Worm (Caenorhabditis elegans): ENCODE results near the gene srlf-19.
A peak's percentile ranks its signal among the peaks of the same experiment; 100 is the strongest.

The srlf-19 gene

DNA sequence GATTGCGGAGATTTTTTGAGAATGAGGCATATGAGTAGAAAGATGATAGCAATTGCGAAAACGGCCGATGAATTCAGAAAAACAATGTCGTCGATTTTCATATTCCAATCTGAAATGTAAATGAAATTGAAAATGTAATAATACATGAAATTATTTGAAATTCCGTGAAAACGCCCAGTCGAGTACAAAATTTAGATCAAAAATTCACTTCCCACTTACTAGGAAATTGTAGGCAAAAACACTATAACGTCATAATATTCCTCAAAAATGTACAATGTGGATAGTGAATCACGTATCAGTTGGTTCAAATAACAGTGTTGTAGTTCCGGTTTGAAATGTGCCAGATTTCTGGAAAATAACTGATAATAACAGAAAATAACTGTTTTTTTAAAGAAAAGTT, 4.1 kb upstream of the srlf-19 start, which contains the start of gene str-256:
str-256 (minus strand) TSS at position 101 of the 400 bp plus-strand sequence.
- no peak for TF ChIP-seq nhr-237 (tag; optimal IDR thresholded peaks at IDR 0.05)
- no peak for TF ChIP-seq lin-15B (tag; optimal IDR thresholded peaks at IDR 0.05)
- no peak for TF ChIP-seq nhr-12 (tag; optimal IDR thresholded peaks at IDR 0.05)
- TF ChIP-seq ceh-82 (tag; optimal IDR thresholded peaks at IDR 0.05): no peak
- no peak for TF ChIP-seq nhr-11 (tag; optimal IDR thresholded peaks at IDR 0.05)
- TF ChIP-seq efl-1 (optimal IDR thresholded peaks at IDR 0.05): no peak
- TF ChIP-seq efl-1 (GFP tag; optimal IDR thresholded peaks at IDR 0.05 in 1 of 2): no peak
- TF ChIP-seq pqm-1 (tag; optimal IDR thresholded peaks at IDR 0.05): no peak
- TF ChIP-seq alr-1 (tag; optimal IDR thresholded peaks at IDR 0.05; ENCODE audit: borderline replicate concordance): no peak
- TF ChIP-seq unc-86 (tag; optimal IDR thresholded peaks at IDR 0.05): no peak
- TF ChIP-seq swsn-7 (tag; optimal IDR thresholded peaks at IDR 0.05): no peak
- no peak for TF ChIP-seq C34B4.2 (tag; optimal IDR thresholded peaks at IDR 0.05)
- no peak for TF ChIP-seq blmp-1 (tag; optimal IDR thresholded peaks at IDR 0.05)
- no peak for TF ChIP-seq zip-4 (GFP tag; optimal IDR thresholded peaks at IDR 0.05)

DNA sequence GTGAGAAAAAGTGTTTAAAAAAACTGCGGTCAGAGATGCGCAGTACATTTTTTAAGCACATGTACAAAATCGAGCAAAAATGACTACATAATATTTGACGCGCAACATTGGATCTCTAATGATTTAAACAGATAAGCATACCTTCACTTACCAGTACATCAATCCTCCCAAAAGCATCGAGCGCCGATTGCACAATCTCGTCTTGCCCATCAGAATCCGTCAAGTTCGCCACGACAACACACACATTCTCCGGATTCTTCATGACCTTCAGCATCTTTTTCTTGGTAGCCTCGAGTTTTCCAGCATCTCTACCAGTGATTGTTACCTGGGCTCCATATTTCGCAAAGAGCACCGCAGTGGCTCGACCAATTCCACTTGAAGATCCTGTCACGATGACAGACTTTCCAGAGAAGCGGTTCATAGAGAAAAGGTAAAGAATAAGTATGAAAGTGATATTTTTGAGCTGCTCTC, 2.5 kb upstream of the srlf-19 start, which contains the start of gene T01G6.10:
T01G6.10 (minus strand) TSS at position 421 of the 471 bp plus-strand sequence.
- TF ChIP-seq sup-37 (GFP tag; optimal IDR thresholded peaks at IDR 0.05) (no peak), fkh-4 (tag; optimal IDR thresholded peaks at IDR 0.05; ENCODE audit: borderline replicate concordance) (no peak), dsc-1 (tag; optimal IDR thresholded peaks at IDR 0.05) (no peak), tlp-1 (tag; optimal IDR thresholded peaks at IDR 0.05) (no peak), grh-1 (GFP tag; IDR thresholded peaks at IDR 0.05) (no peak), nhr-12 (tag; optimal IDR thresholded peaks at IDR 0.05) (no peak), mep-1 (tag; optimal IDR thresholded peaks at IDR 0.05) (no peak), sox-4 (tag; optimal IDR thresholded peaks at IDR 0.05) (no peak)

ce11 chrV:503728-504127, 1.6 kb upstream of the srlf-19 start, which contains the start of gene srlf-35:
Gene srlf-35, plus strand, starts transcription at chrV:504028.
- TF ChIP-seq nhr-90 (tag; optimal IDR thresholded peaks at IDR 0.05; ENCODE audit: poor library complexity) (no peak), lin-13 (GFP tag; optimal IDR thresholded peaks at IDR 0.05) (no peak), nhr-20 (tag; optimal IDR thresholded peaks at IDR 0.05) (no peak), unc-30 (tag; optimal IDR thresholded peaks at IDR 0.05) (no peak), C16A3.4 (tag; optimal IDR thresholded peaks at IDR 0.05) (no peak)

DNA sequence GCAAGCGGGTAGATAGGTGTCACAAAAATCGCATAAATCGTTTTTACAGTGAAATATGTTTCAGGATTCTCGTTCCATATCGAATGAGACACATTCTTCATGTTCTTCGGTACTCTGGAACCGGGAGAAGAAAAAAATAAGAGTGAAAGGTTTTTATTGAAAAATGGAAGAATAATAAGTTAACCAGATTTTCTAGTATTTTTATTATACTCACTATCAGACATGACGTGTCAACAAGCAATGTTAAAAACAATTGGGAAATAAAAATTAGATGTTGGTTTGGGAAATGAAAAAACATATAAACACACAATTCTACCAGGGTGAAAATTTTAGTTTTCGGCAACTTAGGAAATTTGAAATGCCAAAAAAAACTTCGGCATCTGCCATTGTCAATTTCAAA, 7.1 kb downstream of the srlf-19 start, which contains the start of gene srh-37:
srh-37 (minus strand) TSS at position 101 of the 400 bp plus-strand sequence.
- TF ChIP-seq hlh-17 (GFP tag; optimal IDR thresholded peaks at IDR 0.05; ENCODE audit: borderline replicate concordance): no peak
- TF ChIP-seq vab-15 (tag; optimal IDR thresholded peaks at IDR 0.05): no peak
- no peak for TF ChIP-seq nhr-71 (tag; optimal IDR thresholded peaks at IDR 0.05)
- TF ChIP-seq hpl-2 (GFP tag; optimal IDR thresholded peaks at IDR 0.05): no peak
- no peak for TF ChIP-seq tlp-1 (tag; optimal IDR thresholded peaks at IDR 0.05)
- TF ChIP-seq ztf-4 (tag; optimal IDR thresholded peaks at IDR 0.05): no peak
- TF ChIP-seq mdl-1 (tag; optimal IDR thresholded peaks at IDR 0.05): no peak
- TF ChIP-seq mef-2 (tag; optimal IDR thresholded peaks at IDR 0.05): no peak
- TF ChIP-seq C16A3.4 (tag; optimal IDR thresholded peaks at IDR 0.05): no peak
- no peak for TF ChIP-seq ceh-82 (tag; optimal IDR thresholded peaks at IDR 0.05)

ce11 chrV:519445-519844, 14.2 kb downstream of the srlf-19 start, which contains the start of gene nhr-210:
Gene nhr-210, minus strand, starts transcription at chrV:519545.
- TF ChIP-seq nhr-85 (tag) (peak; percentile 25), efl-1 (optimal IDR thresholded peaks at IDR 0.05) (no peak), efl-1 (GFP tag; optimal IDR thresholded peaks at IDR 0.05 in 1 of 2) (peak in 1 of 2 experiments; percentile 36), aha-1 (tag; optimal IDR thresholded peaks at IDR 0.05) (no peak)

All from whole organism, L1 larva.